Fruit fly (Drosophila melanogaster): ENCODE results near the gene Ibf2.

The Ibf2 gene

DNA sequence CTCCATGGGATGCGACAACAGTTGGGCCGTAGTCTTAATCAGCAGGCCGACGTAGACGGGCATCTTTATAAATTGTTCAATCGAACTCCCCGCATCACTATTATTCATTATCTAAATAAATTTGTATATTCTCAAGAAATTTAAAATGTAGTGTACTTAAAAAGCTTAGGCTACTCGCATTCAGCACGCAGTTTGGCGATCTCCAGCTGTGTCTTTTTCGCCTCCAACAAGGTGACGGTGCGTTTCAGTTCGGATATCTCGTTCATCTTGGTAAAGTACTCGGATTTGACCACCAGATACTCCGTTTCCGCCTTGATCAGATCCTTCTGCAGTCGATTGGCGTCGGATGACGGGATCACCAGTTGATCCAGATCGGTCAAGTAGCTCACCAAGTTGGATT is 685 bp downstream of the Ibf2 start, which contains the start of gene CG16736:
Gene CG16736 (minus strand): TSS at position 101 of the 400 bp plus-strand sequence.
- TF ChIP-seq CG2120 (GFP tag; optimal IDR thresholded peaks at IDR 0.05) (no peak), Vsx1 (GFP tag; optimal IDR thresholded peaks at IDR 0.05) (no peak), CG11085 (GFP tag; IDR thresholded peaks at IDR 0.05) (no peak), Dp (GFP tag; optimal IDR thresholded peaks at IDR 0.05) (no peak), CG1024 (GFP tag; IDR thresholded peaks at IDR 0.05) (no peak), abd-A (tag; optimal IDR thresholded peaks at IDR 0.05) (no peak), CG7745 (tag; optimal IDR thresholded peaks at IDR 0.05) (no peak), Oaz (GFP tag; IDR thresholded peaks at IDR 0.05) (no peak)

DNA sequence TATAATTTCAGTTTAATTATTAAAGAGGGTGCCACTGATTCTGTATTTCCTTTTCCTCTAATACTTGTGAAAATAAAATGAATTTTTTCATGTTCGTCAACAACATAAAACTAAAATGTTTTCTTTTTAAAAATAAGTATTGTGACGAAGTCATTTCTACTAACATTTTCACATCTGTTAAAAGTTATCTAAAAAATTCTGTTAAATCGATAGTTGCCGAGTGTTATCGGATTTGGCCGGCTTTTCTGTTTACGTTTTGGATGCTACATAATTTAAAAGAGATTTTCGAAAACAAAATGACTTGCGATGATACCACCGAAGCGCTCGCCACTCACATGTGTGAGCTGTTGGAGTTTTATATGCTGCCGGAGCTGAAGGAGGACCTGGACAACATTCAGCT is 3.5 kb downstream of the Ibf2 start, which contains the start of gene CG16734:
Gene CG16734 (plus strand): TSS at position 255 of the 400 bp plus-strand sequence.
- TF ChIP-seq Scr (GFP tag; IDR thresholded peaks at IDR 0.05; ENCODE audit: partially characterized antibody) = peak; percentile 46
- no peak for TF ChIP-seq mld (GFP tag; IDR thresholded peaks at IDR 0.05; ENCODE audit: partially characterized antibody)
- no peak for TF ChIP-seq CG16779 (GFP tag; IDR thresholded peaks at IDR 0.05)
- no peak for TF ChIP-seq CG14965 (GFP tag; optimal IDR thresholded peaks at IDR 0.05; ENCODE audit: borderline replicate concordance)
- no peak for TF ChIP-seq CG14860 (GFP tag; IDR thresholded peaks at IDR 0.05; ENCODE audit: partially characterized antibody)
- TF ChIP-seq Dll (GFP tag; IDR thresholded peaks at IDR 0.05; ENCODE audit: partially characterized antibody) = peak; percentile 41; the same call in 1 of the 4 replicates
- TF ChIP-seq Dp (GFP tag; optimal IDR thresholded peaks at IDR 0.05) = peak; percentile 50
- TF ChIP-seq Doc3 (GFP tag; IDR thresholded peaks at IDR 0.05; ENCODE audit: partially characterized antibody) = peak; percentile 41; the same call in 1 of the 3 replicates
- peak; percentile 54; the same call in 1 of the 2 replicates for TF ChIP-seq MBD-R2 (GFP tag; IDR thresholded peaks at IDR 0.05)
- peak; percentile 36; the same call in 1 of the 2 replicates for TF ChIP-seq tna (GFP tag; IDR thresholded peaks at IDR 0.05; ENCODE audit: partially characterized antibody)
- no peak for TF ChIP-seq CG10654 (GFP tag; optimal IDR thresholded peaks at IDR 0.05)
- TF ChIP-seq CG34224 (GFP tag; IDR thresholded peaks at IDR 0.05; ENCODE audit: partially characterized antibody) = peak; percentile 37; the same call in 1 of the 3 replicates
- peak; percentile 16 for TF ChIP-seq CG2116 (GFP tag; optimal IDR thresholded peaks at IDR 0.05)
- TF ChIP-seq Deaf1 (tag; optimal IDR thresholded peaks at IDR 0.05) = no peak
- TF ChIP-seq ham (GFP tag; IDR thresholded peaks at IDR 0.05) = no peak
- TF ChIP-seq BEAF-32 (GFP tag; optimal IDR thresholded peaks at IDR 0.05) = peak; percentile 22
- TF ChIP-seq CG12236 (GFP tag; optimal IDR thresholded peaks at IDR 0.05) = no peak
- no peak for TF ChIP-seq cg (GFP tag; optimal IDR thresholded peaks at IDR 0.05)
- TF ChIP-seq stwl (tag; optimal IDR thresholded peaks at IDR 0.05) = peak; percentile 35
- no peak for TF ChIP-seq CG17186 (GFP tag; optimal IDR thresholded peaks at IDR 0.05)
- peak; percentile 22; the same call in 1 of the 3 replicates for TF ChIP-seq CG16813 (GFP tag; IDR thresholded peaks at IDR 0.05; ENCODE audit: partially characterized antibody)
- TF ChIP-seq row (GFP tag; IDR thresholded peaks at IDR 0.05) = peak; percentile 24; the same call in 1 of the 3 replicates
- peak; percentile 36; the same call in 1 of the 3 replicates for TF ChIP-seq HLH4C (GFP tag; IDR thresholded peaks at IDR 0.05; ENCODE audit: partially characterized antibody)
- no peak for TF ChIP-seq trh (GFP tag; optimal IDR thresholded peaks at IDR 0.05)
- no peak for TF ChIP-seq Atf3 (GFP tag; optimal IDR thresholded peaks at IDR 0.05)
- no peak for TF ChIP-seq CG4360 (GFP tag; IDR thresholded peaks at IDR 0.05)
- peak; percentile 21; the same call in 1 of the 2 replicates for TF ChIP-seq amos (GFP tag; IDR thresholded peaks at IDR 0.05; ENCODE audit: partially characterized antibody)
- no peak for TF ChIP-seq sqz (GFP tag; optimal IDR thresholded peaks at IDR 0.05)
- peak; percentile 57 for TF ChIP-seq Dref (GFP tag; IDR thresholded peaks at IDR 0.05)
- TF ChIP-seq Xrp1 (GFP tag; IDR thresholded peaks at IDR 0.05) = no peak
- TF ChIP-seq CG9215 (GFP tag; IDR thresholded peaks at IDR 0.05) = no peak
- no peak for TF ChIP-seq ash1 (GFP tag; optimal IDR thresholded peaks at IDR 0.05)
- TF ChIP-seq CG12659 (GFP tag; optimal IDR thresholded peaks at IDR 0.05) = no peak
- no peak for TF ChIP-seq corto (GFP tag; optimal IDR thresholded peaks at IDR 0.05)
- peak; percentile 12; the same call in 1 of the 2 replicates for TF ChIP-seq sna (GFP tag; IDR thresholded peaks at IDR 0.05; ENCODE audit: partially characterized antibody)
- TF ChIP-seq bbx (GFP tag; IDR thresholded peaks at IDR 0.05; ENCODE audit: partially characterized antibody) = 0 out of 2 replicates have a peak, but pooled peaks have one; percentile 39
- TF ChIP-seq CG4820 (GFP tag; optimal IDR thresholded peaks at IDR 0.05) = no peak
- TF ChIP-seq Optix (GFP tag; IDR thresholded peaks at IDR 0.05) = no peak
- TF ChIP-seq hbn (GFP tag; IDR thresholded peaks at IDR 0.05; ENCODE audit: partially characterized antibody) = no peak
- peak; percentile 38; the same call in 1 of the 2 replicates for TF ChIP-seq unc-4 (GFP tag; IDR thresholded peaks at IDR 0.05; ENCODE audit: partially characterized antibody)

Data from whole organism, embryonic.